Worm (Caenorhabditis elegans): ENCODE results near the gene T05G5.4.
A peak's percentile ranks its signal among the peaks of the same experiment; 100 is the strongest.

The T05G5.4 gene

DNA sequence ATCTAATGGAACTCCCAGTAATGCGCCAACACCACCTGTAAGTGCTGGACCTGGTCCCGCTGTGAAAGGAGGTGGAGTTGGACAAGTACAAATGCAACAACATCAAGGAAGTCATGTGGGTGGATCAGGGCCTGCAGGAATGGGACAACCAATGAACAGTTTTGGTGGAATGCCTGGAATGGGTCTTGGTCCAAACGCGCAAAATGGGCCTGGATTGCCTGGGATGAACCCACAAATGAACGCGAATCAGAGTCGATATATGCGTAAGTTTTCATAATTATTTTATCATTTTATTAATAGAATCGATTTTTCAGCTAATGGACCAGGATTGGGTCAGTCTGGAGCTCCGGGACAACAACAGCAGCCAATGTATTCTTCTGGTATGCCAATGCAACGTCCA, 23.7 kb downstream of the T05G5.4 start:
- TF ChIP-seq tab-1 (GFP tag; IDR thresholded peaks at IDR 0.05) = no peak
- TF ChIP-seq ztf-23 (GFP tag; IDR thresholded peaks at IDR 0.05) = no peak
- TF ChIP-seq flt-1 (GFP tag; IDR thresholded peaks at IDR 0.05) = no peak
- no peak for TF ChIP-seq klf-2 (GFP tag; conservative IDR thresholded peaks at IDR 0.05)
- no peak for TF ChIP-seq ztf-29 (GFP tag; IDR thresholded peaks at IDR 0.05)
- no peak for TF ChIP-seq cog-1 (tag; optimal IDR thresholded peaks at IDR 0.05)
- no peak for TF ChIP-seq T22C8.4 (GFP tag; IDR thresholded peaks at IDR 0.05)
- no peak for TF ChIP-seq ref-1 (GFP tag; conservative IDR thresholded peaks at IDR 0.05)
- TF ChIP-seq med-1 (GFP tag; optimal IDR thresholded peaks at IDR 0.05; ENCODE audit: insufficient read depth) = no peak

DNA sequence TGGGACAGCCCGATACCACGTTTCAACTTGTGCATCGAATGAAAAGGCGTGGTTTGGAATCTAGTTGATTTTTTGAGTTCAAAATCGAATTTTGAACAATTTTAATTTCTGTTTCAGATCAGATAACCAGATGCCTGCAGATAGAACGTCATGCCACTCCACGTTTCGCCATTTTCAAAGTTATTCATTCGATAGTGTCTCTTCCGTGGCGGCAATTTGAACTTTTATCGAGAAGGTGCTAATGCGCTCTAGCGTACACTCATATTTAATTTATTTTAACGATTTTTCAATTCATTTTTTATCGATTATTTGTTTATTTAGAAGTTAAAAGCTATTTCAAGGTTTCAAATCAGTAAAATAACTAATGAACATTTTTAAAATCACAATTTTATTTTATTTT, 27.2 kb downstream of the T05G5.4 start:
- TF ChIP-seq cog-1 (tag; optimal IDR thresholded peaks at IDR 0.05) = no peak
- no peak for TF ChIP-seq ztf-29 (GFP tag; IDR thresholded peaks at IDR 0.05)
- no peak for TF ChIP-seq flt-1 (GFP tag; IDR thresholded peaks at IDR 0.05)
- no peak for TF ChIP-seq med-1 (GFP tag; optimal IDR thresholded peaks at IDR 0.05; ENCODE audit: insufficient read depth)
- no peak for TF ChIP-seq klf-2 (GFP tag; conservative IDR thresholded peaks at IDR 0.05)
- TF ChIP-seq ztf-23 (GFP tag; IDR thresholded peaks at IDR 0.05) = no peak
- no peak for TF ChIP-seq ref-1 (GFP tag; conservative IDR thresholded peaks at IDR 0.05)
- no peak for TF ChIP-seq tab-1 (GFP tag; IDR thresholded peaks at IDR 0.05)
- TF ChIP-seq T22C8.4 (GFP tag; IDR thresholded peaks at IDR 0.05) = no peak

DNA sequence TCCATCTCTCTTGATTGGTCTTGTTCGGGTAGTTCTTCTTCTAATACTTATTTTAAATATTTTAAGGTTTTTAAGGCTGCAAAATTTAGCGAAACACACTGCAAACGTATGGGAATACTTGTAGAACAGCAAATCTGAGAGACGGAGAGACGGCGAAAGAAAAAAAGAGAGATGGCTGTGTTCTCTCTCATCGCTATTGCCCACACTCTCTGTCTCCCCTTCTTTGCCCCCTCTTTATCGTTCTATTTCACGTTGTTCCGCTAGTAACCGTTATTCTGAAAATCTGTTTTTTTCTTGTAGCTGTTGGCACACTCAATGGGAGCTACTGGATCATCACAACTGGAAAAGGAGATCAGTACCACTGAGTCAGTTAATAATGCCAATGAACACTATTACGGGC, 27.6 kb downstream of the T05G5.4 start, which contains the start of gene usp-46:
Gene usp-46 (plus strand): TSS at position 301 of the 400 bp plus-strand sequence.
- 0 out of 2 replicates have a peak, but pooled peaks have one; percentile 39 for TF ChIP-seq flt-1 (GFP tag; IDR thresholded peaks at IDR 0.05)
- TF ChIP-seq klf-2 (GFP tag; conservative IDR thresholded peaks at IDR 0.05) = no peak

DNA sequence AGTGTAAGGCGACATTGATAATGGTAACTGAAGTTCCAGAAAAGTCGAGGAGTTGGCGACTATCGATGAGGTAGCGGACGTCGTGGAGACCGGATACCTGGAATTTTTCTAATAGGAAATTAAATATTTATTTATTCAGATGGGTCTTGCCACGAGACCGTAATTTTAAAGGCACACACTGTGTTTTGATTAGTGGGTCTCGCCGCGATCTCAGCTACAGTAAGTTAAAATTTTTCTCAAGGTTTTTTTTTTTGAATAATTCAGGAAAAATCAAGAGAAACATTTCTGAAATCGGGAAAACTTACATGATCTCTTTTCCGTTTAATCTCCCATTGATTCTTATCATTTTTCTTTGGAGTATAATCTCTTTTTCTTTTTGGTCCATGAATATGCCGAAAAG, 30.3 kb downstream of the T05G5.4 start:
- no peak for TF ChIP-seq med-1 (GFP tag; optimal IDR thresholded peaks at IDR 0.05; ENCODE audit: insufficient read depth)
- TF ChIP-seq ztf-23 (GFP tag; IDR thresholded peaks at IDR 0.05) = no peak
- no peak for TF ChIP-seq T22C8.4 (GFP tag; IDR thresholded peaks at IDR 0.05)
- no peak for TF ChIP-seq cog-1 (tag; optimal IDR thresholded peaks at IDR 0.05)

DNA sequence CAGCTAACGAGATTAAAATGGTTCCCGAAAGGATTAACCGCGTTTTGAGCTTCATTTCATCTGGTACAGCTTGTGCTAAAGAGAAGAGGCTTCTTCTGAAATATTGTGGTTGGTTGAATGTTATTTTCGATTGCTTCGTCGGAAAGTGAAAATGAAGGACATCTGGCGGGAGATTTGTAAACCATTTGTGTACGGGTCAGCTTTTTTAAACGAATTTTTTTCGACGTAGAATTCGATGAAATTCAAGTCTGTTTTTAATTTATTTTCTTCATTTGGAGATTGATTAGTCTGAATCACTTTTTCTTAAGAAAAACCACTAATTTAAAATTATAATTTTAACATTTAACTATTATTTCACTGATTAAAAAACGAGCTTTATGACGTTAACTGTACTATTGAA, 31.5 kb downstream of the T05G5.4 start, which contains the start of gene sqv-3:
Gene sqv-3 (minus strand): TSS at position 101 of the 400 bp plus-strand sequence.
- no peak for TF ChIP-seq T22C8.4 (GFP tag; IDR thresholded peaks at IDR 0.05)
- no peak for TF ChIP-seq flt-1 (GFP tag; IDR thresholded peaks at IDR 0.05)
- no peak for TF ChIP-seq ztf-29 (GFP tag; IDR thresholded peaks at IDR 0.05)
- no peak for TF ChIP-seq med-1 (GFP tag; optimal IDR thresholded peaks at IDR 0.05; ENCODE audit: insufficient read depth)
- TF ChIP-seq klf-2 (GFP tag; conservative IDR thresholded peaks at IDR 0.05) = no peak
- TF ChIP-seq ztf-23 (GFP tag; IDR thresholded peaks at IDR 0.05) = no peak
- TF ChIP-seq ref-1 (GFP tag; conservative IDR thresholded peaks at IDR 0.05) = no peak
- TF ChIP-seq cog-1 (tag; optimal IDR thresholded peaks at IDR 0.05) = no peak
- no peak for TF ChIP-seq tab-1 (GFP tag; IDR thresholded peaks at IDR 0.05)

DNA sequence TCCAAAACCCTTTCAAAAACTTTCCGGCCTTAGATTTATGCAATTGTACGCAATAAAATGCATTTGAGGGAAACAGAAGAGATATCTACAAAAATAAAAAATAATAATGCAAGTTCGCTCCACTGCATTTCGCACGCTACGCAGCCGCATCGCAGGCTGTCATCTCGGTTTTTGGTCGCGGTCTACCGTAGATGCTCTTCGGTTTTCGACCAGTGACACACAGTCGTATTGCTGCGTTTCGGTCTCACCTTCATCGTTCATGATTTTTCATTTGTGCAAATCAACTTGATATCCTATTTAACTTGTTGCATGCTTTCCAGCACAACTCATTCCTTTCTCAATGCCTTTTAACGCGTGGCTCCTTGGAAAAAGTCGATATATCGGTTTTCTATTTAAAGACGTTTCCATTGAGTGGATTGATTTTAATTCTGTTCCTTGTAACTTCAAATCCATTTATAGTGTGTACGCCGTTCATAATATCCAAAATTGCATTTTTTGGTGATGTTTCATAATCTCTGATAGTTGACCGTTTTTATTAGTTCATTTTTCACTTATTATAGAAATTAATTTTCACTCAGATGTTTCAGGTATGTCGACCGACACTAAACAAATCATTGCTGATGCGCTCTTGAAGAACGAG, 32.1 kb downstream of the T05G5.4 start, which contains the start of gene vha-1:
Gene vha-1 (plus strand): TSS at position 590 of the 640 bp plus-strand sequence.
- TF ChIP-seq klf-2 (GFP tag; conservative IDR thresholded peaks at IDR 0.05) (no peak), cog-1 (tag; optimal IDR thresholded peaks at IDR 0.05) (peak; percentile 53), ztf-23 (GFP tag; IDR thresholded peaks at IDR 0.05) (0 out of 2 replicates have a peak, but pooled peaks have one; percentile 53)

DNA sequence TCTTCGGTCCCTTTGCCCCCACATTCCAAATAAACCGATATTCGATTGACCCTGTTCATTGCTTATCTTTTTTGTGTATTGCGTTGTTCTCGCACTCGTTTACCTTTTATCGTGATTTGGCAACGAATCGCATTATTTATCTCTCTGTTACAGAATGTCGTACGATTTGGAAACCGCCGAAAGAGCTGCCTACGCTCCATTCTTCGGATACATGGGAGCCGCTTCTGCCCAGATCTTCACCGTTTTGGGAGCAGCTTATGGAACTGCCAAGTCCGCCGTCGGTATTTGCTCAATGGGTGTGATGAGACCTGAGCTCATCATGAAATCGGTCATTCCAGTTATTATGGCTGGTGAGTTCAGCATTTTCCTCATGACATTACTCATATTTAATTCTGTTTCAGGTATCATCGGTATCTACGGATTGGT, 33.3 kb downstream of the T05G5.4 start, which contains the start of gene vha-2:
Gene vha-2 (plus strand): TSS at position 154 of the 426 bp plus-strand sequence.
- TF ChIP-seq ref-1 (GFP tag; conservative IDR thresholded peaks at IDR 0.05) (no peak), ztf-23 (GFP tag; IDR thresholded peaks at IDR 0.05) (no peak), tab-1 (GFP tag; IDR thresholded peaks at IDR 0.05) (no peak), flt-1 (GFP tag; IDR thresholded peaks at IDR 0.05) (no peak), ztf-29 (GFP tag; IDR thresholded peaks at IDR 0.05) (no peak), T22C8.4 (GFP tag; IDR thresholded peaks at IDR 0.05) (no peak), cog-1 (tag; optimal IDR thresholded peaks at IDR 0.05) (no peak), klf-2 (GFP tag; conservative IDR thresholded peaks at IDR 0.05) (no peak), med-1 (GFP tag; optimal IDR thresholded peaks at IDR 0.05; ENCODE audit: insufficient read depth) (no peak)

DNA sequence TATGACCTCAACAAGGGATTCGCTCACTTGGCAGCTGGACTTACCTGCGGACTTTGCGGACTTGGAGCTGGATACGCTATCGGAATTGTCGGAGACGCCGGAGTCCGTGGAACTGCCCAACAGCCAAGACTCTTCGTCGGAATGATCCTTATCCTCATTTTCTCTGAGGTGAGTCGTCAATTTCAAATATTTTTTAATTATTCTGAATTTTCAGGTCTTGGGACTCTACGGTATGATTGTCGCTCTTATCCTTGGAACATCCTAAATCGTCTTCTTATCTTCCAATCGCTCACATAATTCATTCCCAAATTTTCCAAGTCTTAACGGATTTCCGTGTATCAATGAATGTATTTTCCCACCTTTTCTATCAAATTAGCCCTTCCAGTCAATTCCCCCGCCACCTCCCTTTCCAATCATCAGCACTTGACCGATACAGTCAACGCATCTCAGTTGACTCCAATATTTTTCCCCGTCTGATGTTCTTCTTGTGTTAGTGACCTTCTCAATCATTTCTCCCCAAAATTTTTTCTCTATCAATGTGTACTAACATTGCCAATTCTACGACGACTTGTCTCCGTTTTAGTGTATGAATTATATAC, 33.8 kb downstream of the T05G5.4 start, which contains the start of gene R10E11.6:
Gene R10E11.6 (plus strand): TSS at position 524 of the 599 bp plus-strand sequence.
- TF ChIP-seq med-1 (GFP tag; optimal IDR thresholded peaks at IDR 0.05; ENCODE audit: insufficient read depth) = no peak
- no peak for TF ChIP-seq T22C8.4 (GFP tag; IDR thresholded peaks at IDR 0.05)
- no peak for TF ChIP-seq ref-1 (GFP tag; conservative IDR thresholded peaks at IDR 0.05)
- TF ChIP-seq klf-2 (GFP tag; conservative IDR thresholded peaks at IDR 0.05) = no peak
- TF ChIP-seq flt-1 (GFP tag; IDR thresholded peaks at IDR 0.05) = no peak
- no peak for TF ChIP-seq cog-1 (tag; optimal IDR thresholded peaks at IDR 0.05)
- no peak for TF ChIP-seq ztf-23 (GFP tag; IDR thresholded peaks at IDR 0.05)
- no peak for TF ChIP-seq tab-1 (GFP tag; IDR thresholded peaks at IDR 0.05)

DNA sequence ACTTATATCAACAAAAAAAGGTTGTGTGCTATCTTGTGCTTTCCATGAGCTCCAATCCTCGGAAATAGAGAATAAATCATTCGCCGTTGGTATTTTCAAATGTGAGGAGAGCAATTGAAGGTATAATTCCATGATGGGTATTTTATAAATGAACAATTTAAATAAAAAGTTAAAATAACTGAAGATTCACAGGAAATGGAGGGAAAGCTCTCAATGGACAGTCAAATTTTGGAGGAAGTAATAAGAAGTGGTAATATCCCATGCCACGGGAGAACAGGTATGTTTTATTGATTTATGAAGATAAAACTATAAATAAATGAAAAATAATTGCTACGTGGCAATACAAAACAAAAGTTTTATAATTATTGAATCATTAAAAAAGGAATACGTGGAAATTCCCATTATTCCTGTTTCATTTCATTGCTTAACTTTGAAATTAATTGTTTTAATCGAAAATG, 34.4 kb downstream of the T05G5.4 start:
- TF ChIP-seq T22C8.4 (GFP tag; IDR thresholded peaks at IDR 0.05) = no peak
- no peak for TF ChIP-seq tab-1 (GFP tag; IDR thresholded peaks at IDR 0.05)
- TF ChIP-seq ztf-23 (GFP tag; IDR thresholded peaks at IDR 0.05) = no peak
- no peak for TF ChIP-seq cog-1 (tag; optimal IDR thresholded peaks at IDR 0.05)
- TF ChIP-seq klf-2 (GFP tag; conservative IDR thresholded peaks at IDR 0.05) = no peak
- no peak for TF ChIP-seq flt-1 (GFP tag; IDR thresholded peaks at IDR 0.05)
- no peak for TF ChIP-seq ref-1 (GFP tag; conservative IDR thresholded peaks at IDR 0.05)
- no peak for TF ChIP-seq med-1 (GFP tag; optimal IDR thresholded peaks at IDR 0.05; ENCODE audit: insufficient read depth)
- TF ChIP-seq ztf-29 (GFP tag; IDR thresholded peaks at IDR 0.05) = no peak
